Fruit fly (Drosophila melanogaster) whole organism, embryonic: ENCODE measurements around the gene Root.

Experiments
- chinmo ChIP-seq: fragments of 200-800 bp; sonication (Bioruptor generic); IDR thresholded peaks from 4 replicates; pipeline ENCODE4 v1.3.6; 2022; ENCODE audit warnings: missing biosample characterization, missing genetic modification characterization; ENCODE audit not compliant: partially characterized antibody
- vvl ChIP-seq: fragments of 200-800 bp; sonication (Bioruptor generic); IDR thresholded peaks from 2 replicates; pipeline ENCODE4 v1.3.6; 2022; ENCODE audit warnings: missing biosample characterization, missing genetic modification characterization

Root gene

DNA sequence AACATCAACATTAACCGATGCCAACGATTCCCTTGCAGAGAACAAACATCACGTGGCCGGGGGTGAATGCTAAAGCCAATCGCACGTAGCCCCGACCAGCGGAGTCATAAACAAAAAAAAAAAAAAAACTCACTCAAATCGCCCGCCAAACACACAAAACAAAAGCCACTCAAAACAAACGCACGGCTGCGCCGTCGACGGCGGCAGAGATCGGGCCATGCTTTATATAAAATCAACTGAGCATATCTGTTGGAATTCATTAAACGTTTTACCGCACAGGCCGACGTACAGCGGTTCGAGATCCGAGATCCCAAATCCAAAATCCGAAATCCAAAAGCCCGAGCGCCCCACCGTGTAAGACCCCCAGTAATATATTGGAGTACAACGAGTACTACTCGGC lies 59.3 kb downstream of the Root start, which contains the start of gene CG13606 (continued):
- TF ChIP-seq chinmo (GFP tag; lab: Robert Waterston, UW) (peak; percentile 19; the same call in 1 of the 4 replicates), vvl (GFP tag; lab: Robert Waterston, UW) (0 out of 2 replicates have a peak, but pooled peaks have one; percentile 15)
